Worm (Caenorhabditis elegans) whole organism, L1 larva: ENCODE measurements around the gene clec-80.

ENCODE experiments used
- C16A3.4 ChIP-seq: fragments of 150-350 bp; optimal IDR thresholded peaks from 2 replicates; lab custom pipeline; 2014; ENCODE audit warnings: missing biosample characterization, missing genetic modification characterization
- blmp-1 ChIP-seq: fragments of 150-350 bp; optimal IDR thresholded peaks from 2 replicates; lab custom pipeline; 2014; ENCODE audit warnings: missing biosample characterization, missing genetic modification characterization
- elt-2 ChIP-seq: sonication (generic microtip); optimal IDR thresholded peaks from 2 replicates; lab custom pipeline; 2016; ENCODE audit warnings: missing genetic modification characterization, mild to moderate bottlenecking, inconsistent platforms, missing compliant biosample characterization, missing genetic modification reagents
- snpc-4 ChIP-seq: fragments of 150-350 bp; optimal IDR thresholded peaks from 2 replicates; lab custom pipeline; 2014; ENCODE audit warnings: missing biosample characterization, missing genetic modification characterization
- sox-4 ChIP-seq: sonication (generic microtip); optimal IDR thresholded peaks from 2 replicates; lab custom pipeline; 2016; ENCODE audit warnings: missing genetic modification characterization, missing compliant biosample characterization

DNA sequence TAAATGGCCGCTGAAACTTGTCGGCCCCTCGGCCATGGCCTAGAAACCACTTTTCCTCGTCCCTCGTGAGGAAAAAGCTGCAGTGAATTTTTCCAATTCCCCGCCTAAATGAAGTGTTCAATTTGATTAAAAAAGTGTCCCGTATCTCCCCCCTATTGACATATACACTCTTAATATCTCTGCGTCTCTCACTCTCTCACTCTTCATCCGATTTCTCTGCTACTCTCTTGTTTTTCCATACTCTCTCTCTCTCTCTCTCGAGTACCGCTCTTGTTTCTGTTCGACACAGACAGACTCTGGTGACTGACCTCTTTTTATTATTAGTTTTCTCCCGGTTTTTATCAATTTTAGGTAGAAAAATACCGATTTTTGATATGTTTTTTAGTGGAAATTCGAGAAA, 38.5 kb upstream of the clec-80 start:
- TF ChIP-seq elt-2 (no peak), blmp-1 (tag; lab: Kevin White, UChicago) (peak; percentile 38), snpc-4 (no peak), C16A3.4 (no peak), sox-4 (tag; lab: Kevin White, UChicago) (no peak)
